Fruit fly (Drosophila melanogaster): ENCODE measurements around the gene CG15468.

dm6 chrX:4937222-4938071, 23.5 kb downstream of the CG15468 start:
- TF ChIP-seq CG8478 (optimal IDR thresholded peaks at IDR 0.05) (no peak), CTCF (optimal IDR thresholded peaks at IDR 0.05) (no peak)

All from S2 (cell line).